Worm (Caenorhabditis elegans) whole organism, mixed stage, embryonic: ENCODE measurements around the gene pha-2.

Experiments
- ces-1 ChIP-seq: fragments of 150-350 bp; optimal IDR thresholded peaks from 2 replicates; lab custom pipeline; 2014; ENCODE audit warnings: missing biosample characterization, missing genetic modification reagents, missing genetic modification characterization
- elt-3 ChIP-seq: fragments of 150-350 bp; optimal IDR thresholded peaks from 2 replicates; lab custom pipeline; 2014; ENCODE audit warnings: missing biosample characterization, missing genetic modification characterization
- lin-13 ChIP-seq: fragments of 150-350 bp; optimal IDR thresholded peaks from 2 replicates; lab custom pipeline; 2014; ENCODE audit warnings: missing biosample characterization, missing genetic modification characterization
- lin-32 ChIP-seq: fragments of 200-800 bp; sonication (Bioruptor generic); optimal IDR thresholded peaks from 2 replicates; lab custom pipeline; 2018; ENCODE audit warnings: mild to moderate bottlenecking, missing genetic modification characterization, missing compliant biosample characterization
- nhr-28 ChIP-seq: fragments of 150-350 bp; optimal IDR thresholded peaks from 2 replicates; lab custom pipeline; 2014; ENCODE audit warnings: missing biosample characterization, missing genetic modification characterization
- pha-4 ChIP-seq: fragments of 150-350 bp; optimal IDR thresholded peaks from 2 replicates; lab custom pipeline; 2018; ENCODE audit warnings: missing biosample characterization, missing genetic modification reagents, missing genetic modification characterization
- sem-2 ChIP-seq: fragments of 200-800 bp; sonication (Bioruptor generic); optimal IDR thresholded peaks from 2 replicates; lab custom pipeline; 2018; ENCODE audit warnings: mild to moderate bottlenecking, missing genetic modification characterization, missing compliant biosample characterization
- unc-62 ChIP-seq: fragments of 150-350 bp; optimal IDR thresholded peaks from 2 replicates; lab custom pipeline; 2014; ENCODE audit warnings: missing biosample characterization, missing genetic modification reagents, missing genetic modification characterization

- TF ChIP-seq unc-62: no peak
- TF ChIP-seq nhr-28 (tag; lab: Kevin White, UChicago): no peak
- TF ChIP-seq ces-1 (GFP tag; lab: Kevin White, UChicago): no peak
- no peak for TF ChIP-seq sem-2
- TF ChIP-seq elt-3 (tag; lab: Kevin White, UChicago): no peak
- TF ChIP-seq pha-4 (tag; lab: Kevin White, UChicago): no peak
- no peak for TF ChIP-seq lin-32 (GFP tag; lab: Kevin White, UChicago)
- no peak for TF ChIP-seq lin-13 (tag; lab: Kevin White, UChicago)
Measured at ce11 chrX:655884-656283, 19.1 kb upstream of the pha-2 start, which contains the start of gene lpr-7.
